Worm (Caenorhabditis elegans) whole organism, late embryonic: ENCODE measurements around the gene W02H3.1.

Experiments used
- C08G9.2 ChIP-seq: sonication (generic microtip); optimal IDR thresholded peaks from 2 replicates; lab custom pipeline; 2016; ENCODE audit warnings: mild to moderate bottlenecking, missing genetic modification characterization, moderate library complexity, missing compliant biosample characterization
- C38D4.7 ChIP-seq: fragments of 200-800 bp; sonication (Bioruptor generic); optimal IDR thresholded peaks from 2 replicates; lab custom pipeline; 2018; ENCODE audit warnings: mild to moderate bottlenecking, missing genetic modification characterization, moderate library complexity, missing compliant biosample characterization
- F13H6.1 ChIP-seq: sonication (generic microtip); optimal IDR thresholded peaks from 2 replicates; lab custom pipeline; 2016; ENCODE audit warnings: missing genetic modification characterization, missing compliant biosample characterization
- T23F11.4 ChIP-seq: fragments of 200-800 bp; sonication (Bioruptor generic); optimal IDR thresholded peaks from 2 replicates; lab custom pipeline; 2018; ENCODE audit warnings: mild to moderate bottlenecking, missing genetic modification characterization, missing compliant biosample characterization
- Y22D7AL.16 ChIP-seq: sonication (generic microtip); optimal IDR thresholded peaks from 2 replicates; lab custom pipeline; 2016; ENCODE audit warnings: missing genetic modification characterization, missing compliant biosample characterization
- ahr-1 ChIP-seq: sonication (generic microtip); optimal IDR thresholded peaks from 2 replicates; lab custom pipeline; 2016; ENCODE audit warnings: missing genetic modification characterization, missing compliant biosample characterization
- ceh-14 ChIP-seq: sonication (generic microtip); optimal IDR thresholded peaks from 2 replicates; lab custom pipeline; 2016; ENCODE audit warnings: missing genotype, missing genetic modification characterization, missing compliant biosample characterization
- ceh-18 ChIP-seq: sonication (generic microtip); optimal IDR thresholded peaks from 2 replicates; lab custom pipeline; 2016; ENCODE audit warnings: missing genetic modification characterization, missing compliant biosample characterization
- ceh-19 ChIP-seq: fragments of 200-800 bp; sonication (Bioruptor generic); optimal IDR thresholded peaks from 2 replicates; lab custom pipeline; 2018; ENCODE audit warnings: mild to moderate bottlenecking, missing genetic modification characterization, missing compliant biosample characterization
- ceh-2 ChIP-seq: sonication (generic microtip); optimal IDR thresholded peaks from 2 replicates; lab custom pipeline; 2016; ENCODE audit warnings: missing genotype, missing genetic modification characterization, missing compliant biosample characterization
- ceh-24 ChIP-seq: sonication (generic microtip); optimal IDR thresholded peaks from 2 replicates; lab custom pipeline; 2016; ENCODE audit warnings: mild to moderate bottlenecking, missing genetic modification characterization, missing compliant biosample characterization
- ceh-31 ChIP-seq: sonication (generic microtip); optimal IDR thresholded peaks from 2 replicates; lab custom pipeline; 2016; ENCODE audit warnings: missing genetic modification characterization, missing compliant biosample characterization
- ceh-34 ChIP-seq: sonication (generic microtip); optimal IDR thresholded peaks from 2 replicates; lab custom pipeline; 2016; ENCODE audit warnings: mild to moderate bottlenecking, missing genetic modification characterization, missing compliant biosample characterization
- ceh-45 ChIP-seq: fragments of 200-800 bp; sonication (Bioruptor generic); IDR thresholded peaks from 2 replicates; pipeline ENCODE4 v1.3.6; 2022; ENCODE audit warnings: missing genetic modification reagents, missing genetic modification characterization, missing compliant biosample characterization
- ceh-48 ChIP-seq: sonication (generic microtip); optimal IDR thresholded peaks from 2 replicates; lab custom pipeline; 2016; ENCODE audit warnings: missing genetic modification characterization, inconsistent platforms, missing compliant biosample characterization
- ceh-6 ChIP-seq: fragments of 200-800 bp; sonication (Bioruptor generic); optimal IDR thresholded peaks from 2 replicates; lab custom pipeline; 2018; ENCODE audit warnings: mild to moderate bottlenecking, missing genetic modification characterization, missing compliant biosample characterization
- dmd-4 ChIP-seq: sonication (generic microtip); optimal IDR thresholded peaks from 2 replicates; lab custom pipeline; 2016; ENCODE audit warnings: borderline replicate concordance, missing genetic modification characterization, missing compliant biosample characterization
- dve-1 ChIP-seq: sonication (generic microtip); optimal IDR thresholded peaks from 2 replicates; lab custom pipeline; 2017; ENCODE audit warnings: antibody characterized with exemption, mild to moderate bottlenecking, missing genetic modification characterization, missing compliant biosample characterization
- elt-4 ChIP-seq: sonication (generic microtip); optimal IDR thresholded peaks from 2 replicates; lab custom pipeline; 2016; ENCODE audit warnings: missing genetic modification characterization, missing compliant biosample characterization
- fax-1 ChIP-seq: sonication (generic microtip); optimal IDR thresholded peaks from 2 replicates; lab custom pipeline; 2016; ENCODE audit warnings: missing genotype, missing genetic modification characterization, missing compliant biosample characterization
- gmeb-2 ChIP-seq: sonication (generic microtip); optimal IDR thresholded peaks from 2 replicates; lab custom pipeline; 2016; ENCODE audit warnings: missing genetic modification characterization, inconsistent platforms, missing compliant biosample characterization
- hlh-13 ChIP-seq: fragments of 200-800 bp; sonication (Bioruptor generic); optimal IDR thresholded peaks from 2 replicates; lab custom pipeline; 2018; ENCODE audit warnings: mild to moderate bottlenecking, missing genetic modification characterization, missing compliant biosample characterization
- mec-3 ChIP-seq: sonication (generic microtip); optimal IDR thresholded peaks from 2 replicates; lab custom pipeline; 2016; ENCODE audit warnings: borderline replicate concordance, missing genetic modification characterization, missing compliant biosample characterization
- nfya-1 ChIP-seq: sonication (generic microtip); optimal IDR thresholded peaks from 2 replicates; lab custom pipeline; 2017; ENCODE audit warnings: missing genetic modification characterization, mild to moderate bottlenecking, missing compliant biosample characterization, antibody characterized with exemption, moderate library complexity
- npax-4 ChIP-seq: sonication (generic microtip); optimal IDR thresholded peaks from 2 replicates; lab custom pipeline; 2016; ENCODE audit warnings: missing genetic modification characterization, missing compliant biosample characterization
- pag-3 ChIP-seq: sonication (generic microtip); optimal IDR thresholded peaks from 2 replicates; lab custom pipeline; 2016; ENCODE audit warnings: missing compliant biosample characterization, missing genetic modification characterization, borderline replicate concordance
- pat-9 ChIP-seq: fragments of 200-800 bp; sonication (Bioruptor generic); optimal IDR thresholded peaks from 2 replicates; lab custom pipeline; 2018; ENCODE audit warnings: mild to moderate bottlenecking, missing genetic modification characterization, moderate library complexity, missing compliant biosample characterization
- pha-4 ChIP-seq: fragments of 150-350 bp; optimal IDR thresholded peaks from 2 replicates; lab custom pipeline; 2018; ENCODE audit warnings: missing biosample characterization, missing genetic modification reagents, missing genetic modification characterization
- pros-1 ChIP-seq: fragments of 150-350 bp; optimal IDR thresholded peaks from 2 replicates; lab custom pipeline; 2014; ENCODE audit warnings: missing biosample characterization, missing genetic modification reagents, missing genetic modification characterization
- sdc-2 ChIP-seq: sonication (generic microtip); optimal IDR thresholded peaks from 2 replicates; lab custom pipeline; 2016; ENCODE audit warnings: missing genotype, missing genetic modification characterization, missing compliant biosample characterization
- sox-2 ChIP-seq: fragments of 200-800 bp; sonication (Bioruptor generic); IDR thresholded peaks from 2 replicates; pipeline ENCODE4 v1.3.6; 2022; ENCODE audit warnings: missing genetic modification reagents, missing genetic modification characterization, missing compliant biosample characterization
- tbx-2 ChIP-seq: sonication (generic microtip); optimal IDR thresholded peaks from 2 replicates; lab custom pipeline; 2016; ENCODE audit warnings: missing genetic modification characterization, missing compliant biosample characterization
- unc-55 ChIP-seq: sonication (generic microtip); optimal IDR thresholded peaks from 2 replicates; lab custom pipeline; 2017; ENCODE audit warnings: missing biosample characterization, missing genetic modification reagents, missing genetic modification characterization
- unc-86 ChIP-seq: sonication (generic microtip); optimal IDR thresholded peaks from 2 replicates; lab custom pipeline; 2016; ENCODE audit warnings: missing genetic modification characterization, missing compliant biosample characterization
- ztf-16 ChIP-seq: sonication (generic microtip); optimal IDR thresholded peaks from 2 replicates; lab custom pipeline; 2017; ENCODE audit warnings: missing genetic modification characterization, missing compliant biosample characterization

The W02H3.1 gene

ce11 chrX:11104883-11105629 is at the start of gene W02H3.1:
Gene W02H3.1, minus strand, starts transcription at chrX:11105460.
- TF ChIP-seq fax-1 (tag; lab: Kevin White, UChicago) (no peak), unc-55 (no peak), ztf-16 (tag; lab: Kevin White, UChicago) (no peak), pros-1 (no peak), ceh-24 (tag; lab: Kevin White, UChicago) (no peak), tbx-2 (tag; lab: Kevin White, UChicago) (no peak), dmd-4 (no peak), ceh-31 (tag; lab: Kevin White, UChicago) (no peak), unc-86 (no peak), ceh-18 (no peak), elt-4 (tag; lab: Kevin White, UChicago) (no peak), gmeb-2 (no peak)

ce11 chrX:11152720-11153119 is 47.5 kb upstream of the W02H3.1 start, which contains the start of the genes C05C9.3 and C05C9.2:
Gene C05C9.3, minus strand, starts transcription at chrX:11152820.
Gene C05C9.2, plus strand, starts transcription at chrX:11153065.
- TF ChIP-seq C38D4.7 (GFP tag; lab: Kevin White, UChicago), result no peak
- no peak for TF ChIP-seq dve-1 (tag; lab: Kevin White, UChicago)
- TF ChIP-seq npax-4 (tag; lab: Kevin White, UChicago), result no peak
- TF ChIP-seq pag-3 (tag; lab: Kevin White, UChicago), result no peak
- TF ChIP-seq C08G9.2, result no peak
- TF ChIP-seq ceh-19 (GFP tag; lab: Kevin White, UChicago), result no peak
- TF ChIP-seq nfya-1 (tag; lab: Kevin White, UChicago), result no peak
- TF ChIP-seq ceh-18, result no peak
- no peak for TF ChIP-seq pha-4 (tag; lab: Kevin White, UChicago)

- no peak for TF ChIP-seq hlh-13 (GFP tag; lab: Kevin White, UChicago)
- TF ChIP-seq ceh-14 (tag; lab: Kevin White, UChicago), result no peak
- no peak for TF ChIP-seq tbx-2 (tag; lab: Kevin White, UChicago)
Observed at ce11 chrX:11151494-11151893, 46.2 kb upstream of the W02H3.1 start.

- TF ChIP-seq T23F11.4 (GFP tag; lab: Kevin White, UChicago) (no peak), sdc-2 (no peak), ceh-45 (GFP tag; lab: Robert Waterston, UW) (no peak), ceh-2 (tag; lab: Kevin White, UChicago) (no peak), sox-2 (GFP tag; lab: Robert Waterston, UW) (no peak), mec-3 (tag; lab: Kevin White, UChicago) (no peak), ceh-48 (tag; lab: Kevin White, UChicago) (no peak), ceh-6 (GFP tag; lab: Kevin White, UChicago) (no peak), ahr-1 (tag; lab: Kevin White, UChicago) (no peak), ztf-16 (tag; lab: Kevin White, UChicago) (no peak), pat-9 (tag; lab: Kevin White, UChicago) (no peak), ceh-34 (tag; lab: Kevin White, UChicago) (no peak), npax-4 (tag; lab: Kevin White, UChicago) (no peak), Y22D7AL.16 (no peak), hlh-13 (GFP tag; lab: Kevin White, UChicago) (no peak), F13H6.1 (tag; lab: Kevin White, UChicago) (no peak)
Observed at ce11 chrX:11137632-11138031, 32.4 kb upstream of the W02H3.1 start.
